Fruit fly (Drosophila melanogaster) whole organism, embryonic: Measurements from ENCODE around the gene MED18.
A peak's percentile ranks its signal among the peaks of the same experiment; 100 is the strongest.

Experiments
- Atf-2 ChIP-seq: fragments of 200-800 bp; sonication (Bioruptor generic); optimal IDR thresholded peaks from 2 replicates; lab custom pipeline; 2016; ENCODE audit warnings: missing biosample characterization, missing genetic modification characterization
- CG10431 ChIP-seq: fragments of 200-800 bp; sonication (Bioruptor generic); optimal IDR thresholded peaks from 3 replicates; lab custom pipeline; 2018; ENCODE audit warnings: missing biosample characterization, mild to moderate bottlenecking, missing genetic modification characterization
- CG11696 ChIP-seq: fragments of 200-800 bp; sonication (Bioruptor generic); IDR thresholded peaks from 2 replicates; pipeline ENCODE4 v1.3.6; 2022; ENCODE audit warnings: missing biosample characterization, missing genetic modification characterization
- CG12071 ChIP-seq: fragments of 200-800 bp; sonication (Bioruptor generic); optimal IDR thresholded peaks from 3 replicates; lab custom pipeline; 2018; ENCODE audit warnings: missing biosample characterization, mild to moderate bottlenecking, missing genetic modification characterization
- CG12299 ChIP-seq: fragments of 200-800 bp; sonication (Bioruptor generic); optimal IDR thresholded peaks from 2 replicates; lab custom pipeline; 2018; ENCODE audit warnings: missing biosample characterization, mild to moderate bottlenecking, missing genetic modification characterization
- CG12942 ChIP-seq: fragments of 200-800 bp; sonication (Bioruptor generic); optimal IDR thresholded peaks from 3 replicates; lab custom pipeline; 2016; ENCODE audit warnings: missing biosample characterization, missing genetic modification characterization
- CG13287 ChIP-seq: fragments of 200-800 bp; sonication (Bioruptor generic); IDR thresholded peaks from 2 replicates; pipeline ENCODE4 v1.3.6; 2022; ENCODE audit warnings: missing biosample characterization, missing genetic modification characterization; ENCODE audit not compliant: partially characterized antibody
- CG1647 ChIP-seq: fragments of 200-800 bp; sonication (Bioruptor generic); optimal IDR thresholded peaks from 3 replicates; lab custom pipeline; 2016; ENCODE audit warnings: missing biosample characterization, missing genetic modification characterization
- CG16813 ChIP-seq: fragments of 200-800 bp; sonication (Bioruptor generic); IDR thresholded peaks from 3 replicates; pipeline ENCODE4 v1.3.6; 2022; ENCODE audit warnings: missing biosample characterization, missing genetic modification characterization; ENCODE audit not compliant: partially characterized antibody
- CG18764 ChIP-seq: fragments of 200-800 bp; sonication (Bioruptor generic); optimal IDR thresholded peaks from 3 replicates; lab custom pipeline; 2016; ENCODE audit warnings: missing biosample characterization, missing genetic modification characterization
- CG2875 ChIP-seq: fragments of 200-800 bp; sonication (Bioruptor generic); optimal IDR thresholded peaks from 2 replicates; lab custom pipeline; 2017; ENCODE audit warnings: missing biosample characterization, mild to moderate bottlenecking, missing genetic modification characterization, missing genetic modification reagents
- CG3065 ChIP-seq: fragments of 200-800 bp; sonication (Bioruptor generic); optimal IDR thresholded peaks from 2 replicates; lab custom pipeline; 2016; ENCODE audit warnings: missing biosample characterization, missing genetic modification characterization
- CG32767 ChIP-seq: fragments of 200-800 bp; sonication (Bioruptor generic); IDR thresholded peaks from 2 replicates; pipeline ENCODE4 v1.3.6; 2022; ENCODE audit warnings: missing biosample characterization, missing genetic modification characterization
- CG33213 ChIP-seq: fragments of 200-800 bp; sonication (Bioruptor generic); optimal IDR thresholded peaks from 3 replicates; lab custom pipeline; 2016; ENCODE audit warnings: missing biosample characterization, missing genetic modification characterization
- CG4707 ChIP-seq: fragments of 200-800 bp; sonication (Bioruptor generic); optimal IDR thresholded peaks from 2 replicates; lab custom pipeline; 2018; ENCODE audit warnings: missing biosample characterization, mild to moderate bottlenecking, missing genetic modification characterization, moderate library complexity
- CG5180 ChIP-seq: fragments of 200-800 bp; sonication (Bioruptor generic); optimal IDR thresholded peaks from 3 replicates; lab custom pipeline; 2017; ENCODE audit warnings: missing biosample characterization, missing genetic modification characterization, mild to moderate bottlenecking, moderate library complexity, missing genetic modification reagents
- CG5245 ChIP-seq: fragments of 200-800 bp; sonication (Bioruptor generic); optimal IDR thresholded peaks from 3 replicates; lab custom pipeline; 2016; ENCODE audit warnings: missing biosample characterization, missing genetic modification characterization
- CG6254 ChIP-seq: fragments of 200-800 bp; sonication (Bioruptor generic); optimal IDR thresholded peaks from 3 replicates; lab custom pipeline; 2017; ENCODE audit warnings: mild to moderate bottlenecking, missing biosample characterization, missing genetic modification reagents, missing genetic modification characterization
- CG6272 ChIP-seq: fragments of 200-800 bp; sonication (Bioruptor generic); IDR thresholded peaks from 2 replicates; pipeline ENCODE4 v1.3.6; 2022; ENCODE audit warnings: missing biosample characterization, missing genetic modification characterization
- CG6791 ChIP-seq: fragments of 200-800 bp; sonication (Bioruptor generic); IDR thresholded peaks from 3 replicates; pipeline ENCODE4 v1.3.6; 2022; ENCODE audit warnings: missing biosample characterization, missing genetic modification characterization; ENCODE audit not compliant: partially characterized antibody
- CG8089 ChIP-seq: fragments of 200-800 bp; sonication (Bioruptor generic); optimal IDR thresholded peaks from 3 replicates; lab custom pipeline; 2016; ENCODE audit warnings: missing biosample characterization, missing genetic modification characterization
- CHES-1-like ChIP-seq: fragments of 200-800 bp; sonication (Bioruptor generic); optimal IDR thresholded peaks from 2 replicates; lab custom pipeline; 2016; ENCODE audit warnings: missing biosample characterization, missing genetic modification characterization
- CrebB ChIP-seq: fragments of 200-800 bp; sonication (Bioruptor generic); optimal IDR thresholded peaks from 3 replicates; lab custom pipeline; 2018; ENCODE audit warnings: missing biosample characterization, mild to moderate bottlenecking, missing genetic modification characterization
- Dip3 ChIP-seq: fragments of 200-800 bp; sonication (Bioruptor generic); optimal IDR thresholded peaks from 3 replicates; lab custom pipeline; 2016; ENCODE audit warnings: missing biosample characterization, missing genetic modification characterization
- Hr51 ChIP-seq, 2 experiments: fragments of 200-800 bp; sonication (Bioruptor generic); optimal IDR thresholded peaks; 2 replicates in 1 of 2; 3 replicates in 1 of 2; lab custom pipeline; 2016 to 2018; ENCODE audit warnings: missing biosample characterization in 2 of 2, missing genetic modification characterization in 2 of 2, mild to moderate bottlenecking in 1 of 2, moderate library complexity in 1 of 2
- Jarid2 ChIP-seq: fragments of 200-800 bp; sonication (Bioruptor generic); optimal IDR thresholded peaks from 3 replicates; lab custom pipeline; 2017; ENCODE audit warnings: mild to moderate bottlenecking, missing biosample characterization, missing genetic modification reagents, missing genetic modification characterization
- Lim3 ChIP-seq: fragments of 200-800 bp; sonication (Bioruptor generic); IDR thresholded peaks from 2 replicates; pipeline ENCODE4 v1.3.6; 2022; ENCODE audit warnings: missing biosample characterization, missing genetic modification characterization
- Max ChIP-seq: fragments of 200-800 bp; sonication (Bioruptor generic); optimal IDR thresholded peaks from 2 replicates; lab custom pipeline; 2016; ENCODE audit warnings: missing biosample characterization, mild to moderate bottlenecking, missing genetic modification characterization
- Optix ChIP-seq: fragments of 200-800 bp; sonication (Bioruptor generic); IDR thresholded peaks from 3 replicates; pipeline ENCODE4 v1.3.6; 2022; ENCODE audit warnings: missing biosample characterization, missing genetic modification characterization
- PHDP ChIP-seq: fragments of 200-800 bp; sonication (Bioruptor generic); optimal IDR thresholded peaks from 3 replicates; lab custom pipeline; 2018; ENCODE audit warnings: missing biosample characterization, mild to moderate bottlenecking, missing genetic modification characterization, moderate library complexity
- cg ChIP-seq: fragments of 200-800 bp; sonication (Bioruptor generic); optimal IDR thresholded peaks from 3 replicates; lab custom pipeline; 2019; ENCODE audit warnings: missing biosample characterization, mild to moderate bottlenecking, missing genetic modification characterization, moderate library complexity
- chif ChIP-seq, 2 experiments: fragments of 200-800 bp; sonication (Bioruptor generic); optimal IDR thresholded peaks; 3 replicates each; lab custom pipeline; 2016; ENCODE audit warnings: missing biosample characterization in 2 of 2, missing genetic modification characterization in 2 of 2
- cwo ChIP-seq: fragments of 200-800 bp; sonication (Bioruptor generic); optimal IDR thresholded peaks from 3 replicates; lab custom pipeline; 2017; ENCODE audit warnings: missing biosample characterization, missing genetic modification characterization, mild to moderate bottlenecking, moderate library complexity, missing genetic modification reagents
- da ChIP-seq: fragments of 200-800 bp; sonication (Bioruptor generic); optimal IDR thresholded peaks from 2 replicates; lab custom pipeline; 2016; ENCODE audit warnings: missing biosample characterization, missing genetic modification characterization
- disco-r ChIP-seq: fragments of 200-800 bp; sonication (Bioruptor generic); optimal IDR thresholded peaks from 2 replicates; lab custom pipeline; 2016; ENCODE audit warnings: missing biosample characterization, missing genetic modification characterization
- gcm2 ChIP-seq: fragments of 200-800 bp; sonication (Bioruptor generic); optimal IDR thresholded peaks from 2 replicates; lab custom pipeline; 2016; ENCODE audit warnings: missing biosample characterization, missing genetic modification characterization
- grn ChIP-seq: fragments of 200-800 bp; sonication (Bioruptor generic); optimal IDR thresholded peaks from 3 replicates; lab custom pipeline; 2017; ENCODE audit warnings: missing biosample characterization, missing genetic modification characterization
- kay ChIP-seq: fragments of 200-800 bp; sonication (Bioruptor generic); optimal IDR thresholded peaks from 2 replicates; lab custom pipeline; 2016; ENCODE audit warnings: missing biosample characterization, missing genetic modification characterization
- luna ChIP-seq: fragments of 200-800 bp; sonication (Bioruptor generic); optimal IDR thresholded peaks from 2 replicates; lab custom pipeline; 2016; ENCODE audit warnings: missing biosample characterization, missing genetic modification characterization
- nerfin-1 ChIP-seq: fragments of 200-800 bp; sonication (Bioruptor generic); optimal IDR thresholded peaks from 3 replicates; lab custom pipeline; 2019; ENCODE audit warnings: missing biosample characterization, mild to moderate bottlenecking, missing genetic modification characterization, moderate library complexity
- nerfin-2 ChIP-seq: fragments of 200-800 bp; sonication (Bioruptor generic); IDR thresholded peaks from 2 replicates; pipeline ENCODE4 v1.3.6; 2022; ENCODE audit warnings: missing biosample characterization, missing genetic modification characterization; ENCODE audit not compliant: partially characterized antibody
- otp ChIP-seq: fragments of 200-800 bp; sonication (Bioruptor generic); IDR thresholded peaks from 3 replicates; pipeline ENCODE4, ENCODE4 v1.3.6; 2022; ENCODE audit warnings: missing biosample characterization, missing genetic modification characterization
- pros ChIP-seq: fragments of 200-800 bp; sonication (Bioruptor generic); optimal IDR thresholded peaks from 3 replicates; lab custom pipeline; 2019; ENCODE audit warnings: missing biosample characterization, mild to moderate bottlenecking, missing genetic modification characterization, moderate library complexity
- so ChIP-seq: fragments of 200-800 bp; sonication (Bioruptor generic); IDR thresholded peaks from 3 replicates; pipeline ENCODE4 v1.3.6; 2022; ENCODE audit warnings: missing biosample characterization, missing genetic modification characterization
- tll ChIP-seq, 2 experiments: fragments of 200-800 bp in 1 of 2; fragments of >200 bp in 1 of 2; sonication (Bioruptor generic) in 1 of 2; optimal IDR thresholded peaks; 2 replicates each; lab custom pipeline; 2017 to 2019; ENCODE audit warnings: missing biosample characterization in 2 of 2, missing genetic modification characterization in 2 of 2, mild to moderate bottlenecking in 1 of 2, moderate library complexity in 1 of 2
- tna ChIP-seq: fragments of 200-800 bp; sonication (Bioruptor generic); IDR thresholded peaks from 2 replicates; pipeline ENCODE4 v1.3.6; 2022; ENCODE audit warnings: missing biosample characterization, missing genetic modification characterization; ENCODE audit not compliant: partially characterized antibody
- tx ChIP-seq: fragments of 200-800 bp; sonication (Bioruptor generic); optimal IDR thresholded peaks from 2 replicates; lab custom pipeline; 2016; ENCODE audit warnings: missing biosample characterization, missing genetic modification characterization
- unc-4 ChIP-seq: fragments of 200-800 bp; sonication (Bioruptor generic); IDR thresholded peaks from 2 replicates; pipeline ENCODE4 v1.3.6; 2022; ENCODE audit warnings: missing biosample characterization, missing genetic modification characterization; ENCODE audit not compliant: partially characterized antibody
- vvl ChIP-seq: fragments of 200-800 bp; sonication (Bioruptor generic); IDR thresholded peaks from 2 replicates; pipeline ENCODE4 v1.3.6; 2022; ENCODE audit warnings: missing biosample characterization, missing genetic modification characterization
- wek ChIP-seq: fragments of 200-800 bp; sonication (Bioruptor generic); optimal IDR thresholded peaks from 3 replicates; lab custom pipeline; 2018; ENCODE audit warnings: missing biosample characterization, mild to moderate bottlenecking, missing genetic modification characterization, moderate library complexity

MED18 gene

dm6 chrX:1849914-1850313, 15.8 kb upstream of the MED18 start (continued):
- peak; percentile 67 for TF ChIP-seq CG5180
- TF ChIP-seq CG10431 (GFP tag; lab: Kevin White, UChicago): no peak
- TF ChIP-seq Optix: no peak
- peak; percentile 85 for TF ChIP-seq CrebB (tag; lab: Kevin White, UChicago)
- peak; percentile 14 for TF ChIP-seq da (GFP tag; lab: Kevin White, UChicago)
- TF ChIP-seq chif (GFP tag; optimal IDR thresholded peaks at IDR 0.05; lab: Kevin White, UChicago): peak; percentile 61 to 68
- peak; percentile 84 for TF ChIP-seq Dip3 (GFP tag; lab: Kevin White, UChicago)
- TF ChIP-seq luna: no peak
- peak; percentile 51 for TF ChIP-seq CG4707 (GFP tag; lab: Kevin White, UChicago)
- no peak for TF ChIP-seq nerfin-2
- TF ChIP-seq CG3065: peak; percentile 5
- TF ChIP-seq cwo (GFP tag; lab: Kevin White, UChicago): peak; percentile 99
- peak; percentile 48 for TF ChIP-seq CG32767 (GFP tag; lab: Robert Waterston, UW)
- no peak for TF ChIP-seq Lim3 (GFP tag; lab: Robert Waterston, UW)
- TF ChIP-seq PHDP (tag; lab: Kevin White, UChicago): peak; percentile 92
- TF ChIP-seq CG33213 (GFP tag; lab: Kevin White, UChicago): peak; percentile 67
- TF ChIP-seq CG8089 (GFP tag; lab: Kevin White, UChicago): peak; percentile 44
- peak; percentile 61 for TF ChIP-seq wek (GFP tag; lab: Kevin White, UChicago)
- peak; percentile 44 for TF ChIP-seq gcm2 (GFP tag; lab: Kevin White, UChicago)
- TF ChIP-seq CG18764 (GFP tag; lab: Kevin White, UChicago): peak; percentile 32
- TF ChIP-seq CG12942 (GFP tag; lab: Kevin White, UChicago): peak; percentile 63
- TF ChIP-seq cg (GFP tag; lab: Kevin White, UChicago): peak; percentile 65
- peak; percentile 90 for TF ChIP-seq kay (GFP tag; lab: Kevin White, UChicago)
- no peak for TF ChIP-seq CG6791
- no peak for TF ChIP-seq otp (GFP tag; lab: Robert Waterston, UW)
- peak; percentile 79 for TF ChIP-seq CG1647 (GFP tag; lab: Kevin White, UChicago)
- TF ChIP-seq pros (GFP tag; lab: Kevin White, UChicago): no peak
- peak; percentile 72 for TF ChIP-seq CHES-1-like (GFP tag; lab: Kevin White, UChicago)
- TF ChIP-seq CG2875 (GFP tag; lab: Kevin White, UChicago): peak; percentile 25
- peak; percentile 30; the same call in 1 of the 2 replicates for TF ChIP-seq CG11696 (GFP tag; lab: Robert Waterston, UW)
- TF ChIP-seq CG6272 (GFP tag; lab: Robert Waterston, UW): peak; percentile 69
- TF ChIP-seq grn (GFP tag; lab: Kevin White, UChicago): peak; percentile 50
- peak; percentile 51 for TF ChIP-seq CG5245
- TF ChIP-seq CG16813 (GFP tag; lab: Robert Waterston, UW): no peak
- TF ChIP-seq tna (GFP tag; lab: Robert Waterston, UW): no peak
- TF ChIP-seq vvl (GFP tag; lab: Robert Waterston, UW): peak; percentile 82
- peak; percentile 86 for TF ChIP-seq so (GFP tag; lab: Robert Waterston, UW)
- TF ChIP-seq CG13287: no peak
- TF ChIP-seq CG6254: peak; percentile 35
- peak; percentile 73 for TF ChIP-seq tx (GFP tag; lab: Kevin White, UChicago)
- peak; percentile 90 for TF ChIP-seq CG12071 (GFP tag; lab: Kevin White, UChicago)
- peak; percentile 71 for TF ChIP-seq nerfin-1
- TF ChIP-seq Atf-2 (GFP tag; lab: Kevin White, UChicago): peak; percentile 32
- peak; percentile 76 to 89 for TF ChIP-seq Hr51 (GFP tag; optimal IDR thresholded peaks at IDR 0.05; lab: Kevin White, UChicago)
- peak; percentile 83 for TF ChIP-seq CG12299 (tag; lab: Kevin White, UChicago)
- TF ChIP-seq disco-r (GFP tag; lab: Kevin White, UChicago): peak; percentile 63
- no peak for TF ChIP-seq tll (GFP tag; optimal IDR thresholded peaks at IDR 0.05; lab: Kevin White, UChicago)
- no peak for TF ChIP-seq unc-4 (GFP tag; lab: Robert Waterston, UW)
- TF ChIP-seq Max (GFP tag; lab: Kevin White, UChicago): peak; percentile 86
- TF ChIP-seq Jarid2 (GFP tag; lab: Kevin White, UChicago): peak; percentile 57
